Worm (Caenorhabditis elegans) whole organism, L2 larva: ENCODE data around the gene T05A8.11.

ENCODE experiments used
- Y55F3AM.14 ChIP-seq: fragments of 200-800 bp; sonication (Bioruptor generic); optimal IDR thresholded peaks from 2 replicates; lab custom pipeline; 2018; ENCODE audit warnings: mild to moderate bottlenecking, missing genetic modification characterization, missing compliant biosample characterization
- ama-1 ChIP-seq: fragments of 150-350 bp; optimal IDR thresholded peaks from 2 replicates; lab custom pipeline; 2018; ENCODE audit warnings: inconsistent platforms
- egl-27 ChIP-seq: sonication (generic microtip); optimal IDR thresholded peaks from 3 replicates; lab custom pipeline; 2017; ENCODE audit warnings: missing biosample characterization, missing genetic modification reagents, missing genetic modification characterization
- lin-39 ChIP-seq: fragments of 150-350 bp; optimal IDR thresholded peaks from 2 replicates; lab custom pipeline; 2014; ENCODE audit warnings: missing biosample characterization, missing genetic modification reagents, missing genetic modification characterization
- lsy-2 ChIP-seq, 2 experiments: fragments of 150-350 bp in 1 of 2; sonication (generic microtip) in 1 of 2; optimal IDR thresholded peaks; 2 replicates each; lab custom pipeline; 2014 to 2017; ENCODE audit warnings: missing biosample characterization in 2 of 2, missing genetic modification characterization in 2 of 2
- nhr-10 ChIP-seq: sonication (generic microtip); optimal IDR thresholded peaks from 2 replicates; lab custom pipeline; 2017; ENCODE audit warnings: missing biosample characterization, missing genetic modification characterization

DNA sequence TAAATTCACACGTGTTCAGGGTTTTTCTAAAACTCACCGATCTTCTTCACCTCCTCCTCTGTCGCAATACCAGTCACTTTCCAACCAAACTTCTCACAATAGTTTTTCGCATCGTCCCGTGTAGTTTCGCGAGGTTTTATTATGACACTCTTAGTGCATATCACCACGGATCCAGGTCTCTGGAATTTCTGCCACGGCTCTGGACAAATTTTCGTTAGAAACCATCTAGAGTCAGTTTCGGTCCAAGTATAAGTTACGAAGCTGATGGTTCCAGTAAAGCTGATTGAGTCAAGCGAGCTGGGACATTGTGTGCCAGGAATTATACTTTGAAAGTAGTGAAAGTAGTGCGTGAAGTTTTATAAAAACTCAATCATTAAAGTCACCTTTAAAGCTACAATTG, 30.9 kb upstream of the T05A8.11 start:
- TF ChIP-seq egl-27 (no peak), nhr-10 (no peak), ama-1 (lab: Kevin White, UChicago) (no peak), lsy-2 (tag; optimal IDR thresholded peaks at IDR 0.05; lab: Kevin White, UChicago) (no peak), Y55F3AM.14 (GFP tag; lab: Kevin White, UChicago) (no peak), lin-39 (tag; lab: Kevin White, UChicago) (no peak)
